Fruit fly (Drosophila melanogaster) whole organism: Measurements from ENCODE around the gene Herc4.

Experiments used
- CG8478 ChIP-seq: fragments of >200 bp; optimal IDR thresholded peaks from 2 replicates; lab custom pipeline; 2018; ENCODE audit warnings: inconsistent platforms
- pan ChIP-seq: fragments of >200 bp; optimal IDR thresholded peaks from 2 replicates; lab custom pipeline; 2017
- usp ChIP-seq: fragments of >200 bp; optimal IDR thresholded peaks from 2 replicates; lab custom pipeline; 2017; ENCODE audit warnings: missing biosample characterization, missing genetic modification characterization, mixed read lengths

DNA sequence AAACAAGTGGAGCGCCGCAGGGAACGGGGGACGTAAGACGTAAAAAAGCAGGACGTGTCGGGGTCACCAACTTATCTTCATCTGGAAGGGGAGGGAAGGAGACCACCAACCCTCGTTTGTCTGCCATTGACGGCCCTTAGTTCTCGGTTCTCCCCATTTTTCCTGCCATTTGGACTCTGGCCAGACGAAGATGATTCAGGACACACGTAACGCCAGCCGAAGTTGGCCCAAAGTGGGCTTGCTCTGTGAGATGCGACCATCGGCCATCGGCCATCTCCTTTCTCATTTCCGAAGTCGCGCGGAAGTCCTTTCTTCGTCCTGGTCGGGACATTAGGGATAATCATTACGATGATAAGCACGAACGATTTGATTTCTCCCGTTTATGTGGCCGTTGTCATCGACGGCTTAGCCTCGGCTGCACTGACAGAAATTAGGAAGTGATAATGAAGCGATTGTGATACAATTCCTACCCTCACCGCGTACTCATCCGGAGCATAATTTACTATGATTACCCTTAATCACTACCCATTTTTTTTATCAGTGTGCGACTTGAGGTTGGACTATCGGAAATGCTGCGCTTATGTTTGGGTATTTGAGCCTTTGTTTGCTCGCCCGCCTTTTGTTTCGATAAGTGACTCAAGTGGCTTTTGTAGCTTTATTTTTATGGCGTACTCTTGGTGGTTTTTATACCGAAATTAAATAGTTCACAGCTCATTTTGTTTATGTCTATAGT is 32.4 kb upstream of the Herc4 start:
- TF ChIP-seq CG8478 (lab: Kevin White, UChicago) (no peak), pan (no peak), usp (GFP tag; lab: Kevin White, UChicago) (no peak)
